Worm (Caenorhabditis elegans) whole organism, L1 larva: ENCODE measurements around the gene rabr-1.

ENCODE experiments used
- C04F5.9 ChIP-seq: sonication (generic microtip); optimal IDR thresholded peaks from 2 replicates; lab custom pipeline; 2016; ENCODE audit warnings: missing genetic modification characterization, missing compliant biosample characterization
- C34B4.2 ChIP-seq: sonication (generic microtip); optimal IDR thresholded peaks from 2 replicates; lab custom pipeline; 2017; ENCODE audit warnings: mild to moderate bottlenecking, missing genetic modification characterization, missing compliant biosample characterization
- F16B12.6 ChIP-seq: fragments of 150-350 bp; optimal IDR thresholded peaks from 2 replicates; lab custom pipeline; 2014; ENCODE audit warnings: missing biosample characterization, missing genetic modification characterization
- blmp-1 ChIP-seq: fragments of 150-350 bp; optimal IDR thresholded peaks from 2 replicates; lab custom pipeline; 2014; ENCODE audit warnings: missing biosample characterization, missing genetic modification characterization
- ceh-88 ChIP-seq: fragments of 200-800 bp; sonication (Bioruptor generic); IDR thresholded peaks from 2 replicates; pipeline ENCODE4 v1.3.6; 2022; ENCODE audit warnings: missing genetic modification characterization, missing compliant biosample characterization
- ceh-90 ChIP-seq: sonication (generic microtip); optimal IDR thresholded peaks from 2 replicates; lab custom pipeline; 2016; ENCODE audit warnings: missing genetic modification characterization, missing compliant biosample characterization
- ces-1 ChIP-seq: fragments of 150-350 bp; optimal IDR thresholded peaks from 2 replicates; lab custom pipeline; 2014; ENCODE audit warnings: missing biosample characterization, missing genetic modification reagents, missing genetic modification characterization
- dpl-1 ChIP-seq, 3 experiments: fragments of 150-350 bp in 2 of 3; sonication (generic microtip) in 1 of 3; optimal IDR thresholded peaks; 2 replicates each; lab custom pipeline; 2014 to 2017; ENCODE audit warnings: missing biosample characterization in 3 of 3, missing genetic modification characterization in 3 of 3, missing genetic modification reagents in 3 of 3
- dsc-1 ChIP-seq: sonication (generic microtip); optimal IDR thresholded peaks from 2 replicates; lab custom pipeline; 2016; ENCODE audit warnings: mild to moderate bottlenecking, missing genetic modification characterization, missing compliant biosample characterization
- efl-1 ChIP-seq, 4 experiments: fragments of 150-350 bp; optimal IDR thresholded peaks in 3 of 4; peaks in 1 of 4; 1 replicate in 1 of 4; 2 replicates in 3 of 4; lab custom pipeline; 2014; ENCODE audit warnings: missing biosample characterization in 2 of 4, missing genetic modification characterization in 2 of 4, missing genetic modification reagents in 2 of 4
- efl-3 ChIP-seq: fragments of 200-800 bp; sonication (Bioruptor generic); optimal IDR thresholded peaks from 2 replicates; lab custom pipeline; 2018; ENCODE audit warnings: mild to moderate bottlenecking, missing genetic modification characterization, missing compliant biosample characterization
- egl-13 ChIP-seq: sonication (generic microtip); optimal IDR thresholded peaks from 2 replicates; lab custom pipeline; 2016; ENCODE audit warnings: missing genotype, missing genetic modification reagents, missing genetic modification characterization, missing compliant biosample characterization
- egl-27 ChIP-seq, 2 experiments: fragments of 150-350 bp in 1 of 2; sonication (generic microtip); optimal IDR thresholded peaks; 3 replicates each; lab custom pipeline; 2017 to 2018; ENCODE audit warnings: missing biosample characterization in 2 of 2, missing genetic modification characterization in 2 of 2, missing genetic modification reagents in 2 of 2
- elt-2 ChIP-seq: sonication (generic microtip); optimal IDR thresholded peaks from 2 replicates; lab custom pipeline; 2016; ENCODE audit warnings: missing genetic modification characterization, mild to moderate bottlenecking, inconsistent platforms, missing compliant biosample characterization, missing genetic modification reagents
- elt-3 ChIP-seq, 6 experiments: fragments of 150-350 bp in 1 of 6; sonication (generic microtip); optimal IDR thresholded peaks; 2 replicates each; lab custom pipeline; 2017 to 2018; ENCODE audit warnings: missing biosample characterization in 6 of 6, missing genetic modification characterization in 6 of 6, inconsistent platforms in 1 of 6
- fkh-4 ChIP-seq: sonication (generic microtip); optimal IDR thresholded peaks from 2 replicates; lab custom pipeline; 2016; ENCODE audit warnings: missing compliant biosample characterization, missing genetic modification characterization, borderline replicate concordance
- hlh-17 ChIP-seq: fragments of 200-800 bp; sonication (Bioruptor generic); optimal IDR thresholded peaks from 2 replicates; lab custom pipeline; 2018; ENCODE audit warnings: missing genetic modification characterization, mild to moderate bottlenecking, missing compliant biosample characterization, moderate library complexity, borderline replicate concordance
- hpl-2 ChIP-seq: fragments of 150-350 bp; optimal IDR thresholded peaks from 2 replicates; lab custom pipeline; 2014; ENCODE audit warnings: missing biosample characterization, missing genetic modification reagents, missing genetic modification characterization
- lin-14 ChIP-seq: fragments of 200-800 bp; sonication (Bioruptor generic); optimal IDR thresholded peaks from 2 replicates; lab custom pipeline; 2018; ENCODE audit warnings: mild to moderate bottlenecking, missing genetic modification characterization, moderate library complexity, missing compliant biosample characterization
- lin-15B ChIP-seq: fragments of 150-350 bp; sonication (generic microtip); optimal IDR thresholded peaks from 3 replicates; lab custom pipeline; 2014; ENCODE audit warnings: missing biosample characterization, missing genetic modification characterization
- lin-35 ChIP-seq, 2 experiments: fragments of 150-350 bp; optimal IDR thresholded peaks; 2 replicates each; lab custom pipeline; 2014; ENCODE audit warnings: missing biosample characterization in 2 of 2, missing genetic modification characterization in 2 of 2, missing genetic modification reagents in 2 of 2
- mab-9 ChIP-seq: fragments of 200-800 bp; sonication (Bioruptor generic); IDR thresholded peaks from 2 replicates; pipeline ENCODE4 v1.3.6; 2022; ENCODE audit warnings: missing genetic modification reagents, missing genetic modification characterization, missing compliant biosample characterization
- mdl-1 ChIP-seq, 2 experiments: fragments of 150-350 bp; optimal IDR thresholded peaks; 2 replicates each; lab custom pipeline; 2014 to 2017; ENCODE audit warnings: missing biosample characterization in 2 of 2, missing genetic modification characterization in 2 of 2, inconsistent platforms in 1 of 2
- nhr-11 ChIP-seq: fragments of 150-350 bp; optimal IDR thresholded peaks from 2 replicates; lab custom pipeline; 2014; ENCODE audit warnings: missing biosample characterization, missing genetic modification characterization
- nhr-20 ChIP-seq: sonication (generic microtip); optimal IDR thresholded peaks from 2 replicates; lab custom pipeline; 2016; ENCODE audit warnings: mild to moderate bottlenecking, missing genetic modification characterization, missing compliant biosample characterization
- nhr-237 ChIP-seq: fragments of 150-350 bp; optimal IDR thresholded peaks from 2 replicates; lab custom pipeline; 2014; ENCODE audit warnings: missing biosample characterization, missing genetic modification characterization
- nhr-28 ChIP-seq: fragments of 150-350 bp; optimal IDR thresholded peaks from 2 replicates; lab custom pipeline; 2014; ENCODE audit warnings: missing biosample characterization, missing genetic modification characterization
- nhr-71 ChIP-seq: sonication (generic microtip); optimal IDR thresholded peaks from 2 replicates; lab custom pipeline; 2016; ENCODE audit warnings: mild to moderate bottlenecking, missing genetic modification characterization, moderate library complexity, missing compliant biosample characterization
- nhr-76 ChIP-seq: sonication (generic microtip); optimal IDR thresholded peaks from 2 replicates; lab custom pipeline; 2017; ENCODE audit warnings: missing biosample characterization, missing genetic modification characterization
- nhr-84 ChIP-seq: sonication (generic microtip); optimal IDR thresholded peaks from 2 replicates; lab custom pipeline; 2017; ENCODE audit warnings: missing biosample characterization, missing genetic modification characterization
- nhr-90 ChIP-seq: sonication (generic microtip); optimal IDR thresholded peaks from 2 replicates; lab custom pipeline; 2016; ENCODE audit warnings: mild to moderate bottlenecking, missing genetic modification characterization, missing compliant biosample characterization; ENCODE audit not compliant: poor library complexity
- pag-3 ChIP-seq: sonication (generic microtip); optimal IDR thresholded peaks from 2 replicates; lab custom pipeline; 2017; ENCODE audit warnings: missing genetic modification characterization, mild to moderate bottlenecking, missing compliant biosample characterization, antibody characterized with exemption, borderline replicate concordance; ENCODE audit not compliant: insufficient read depth
- pax-3 ChIP-seq: fragments of 200-800 bp; sonication (Bioruptor generic); optimal IDR thresholded peaks from 2 replicates; lab custom pipeline; 2018; ENCODE audit warnings: mild to moderate bottlenecking, missing genetic modification characterization, moderate library complexity, missing compliant biosample characterization
- pqm-1 ChIP-seq: sonication (generic microtip); optimal IDR thresholded peaks from 3 replicates; lab custom pipeline; 2017; ENCODE audit warnings: missing biosample characterization, missing genetic modification characterization
- rnt-1 ChIP-seq: sonication (generic microtip); optimal IDR thresholded peaks from 2 replicates; lab custom pipeline; 2016; ENCODE audit warnings: mild to moderate bottlenecking, missing genetic modification characterization, moderate library complexity, missing compliant biosample characterization
- snu-23 ChIP-seq: sonication (generic microtip); optimal IDR thresholded peaks from 2 replicates; lab custom pipeline; 2016; ENCODE audit warnings: missing genetic modification characterization, missing compliant biosample characterization
- sox-4 ChIP-seq: sonication (generic microtip); optimal IDR thresholded peaks from 2 replicates; lab custom pipeline; 2016; ENCODE audit warnings: missing genetic modification characterization, missing compliant biosample characterization
- sup-37 ChIP-seq: fragments of 200-800 bp; sonication (Bioruptor generic); optimal IDR thresholded peaks from 2 replicates; lab custom pipeline; 2018; ENCODE audit warnings: mild to moderate bottlenecking, missing genetic modification characterization, missing compliant biosample characterization
- tbx-2 ChIP-seq: sonication (generic microtip); optimal IDR thresholded peaks from 2 replicates; lab custom pipeline; 2016; ENCODE audit warnings: missing genetic modification characterization, missing compliant biosample characterization
- unc-130 ChIP-seq: fragments of 150-350 bp; optimal IDR thresholded peaks from 2 replicates; lab custom pipeline; 2017; ENCODE audit warnings: missing biosample characterization, missing genetic modification characterization, inconsistent platforms
- unc-86 ChIP-seq: sonication (generic microtip); optimal IDR thresholded peaks from 2 replicates; lab custom pipeline; 2016; ENCODE audit warnings: missing genetic modification characterization, missing compliant biosample characterization
- unc-98 ChIP-seq: fragments of 200-800 bp; sonication (Bioruptor generic); IDR thresholded peaks from 2 replicates; pipeline ENCODE4 v1.3.6; 2022; ENCODE audit warnings: missing genetic modification characterization, missing compliant biosample characterization
- zag-1 ChIP-seq: fragments of 150-350 bp; optimal IDR thresholded peaks from 2 replicates; lab custom pipeline; 2014; ENCODE audit warnings: missing biosample characterization, missing genetic modification characterization
- zip-4 ChIP-seq: fragments of 200-800 bp; sonication (Bioruptor generic); optimal IDR thresholded peaks from 2 replicates; lab custom pipeline; 2018; ENCODE audit warnings: mild to moderate bottlenecking, missing genetic modification characterization, moderate library complexity, missing compliant biosample characterization

Gene rabr-1

ce11 chrX:2478823-2479222 lies 17.2 kb upstream of the rabr-1 start, which contains the start of gene K02E10.5:
TSS of gene K02E10.5 (minus strand) at chrX:2478923.
- TF ChIP-seq nhr-84 (tag; lab: Kevin White, UChicago) (no peak), blmp-1 (tag; lab: Kevin White, UChicago) (no peak), ces-1 (GFP tag; lab: Kevin White, UChicago) (no peak), C34B4.2 (no peak), F16B12.6 (no peak), egl-27 (tag; optimal IDR thresholded peaks at IDR 0.05; lab: Kevin White, UChicago) (no peak), nhr-20 (tag; lab: Kevin White, UChicago) (no peak), efl-3 (no peak)

DNA sequence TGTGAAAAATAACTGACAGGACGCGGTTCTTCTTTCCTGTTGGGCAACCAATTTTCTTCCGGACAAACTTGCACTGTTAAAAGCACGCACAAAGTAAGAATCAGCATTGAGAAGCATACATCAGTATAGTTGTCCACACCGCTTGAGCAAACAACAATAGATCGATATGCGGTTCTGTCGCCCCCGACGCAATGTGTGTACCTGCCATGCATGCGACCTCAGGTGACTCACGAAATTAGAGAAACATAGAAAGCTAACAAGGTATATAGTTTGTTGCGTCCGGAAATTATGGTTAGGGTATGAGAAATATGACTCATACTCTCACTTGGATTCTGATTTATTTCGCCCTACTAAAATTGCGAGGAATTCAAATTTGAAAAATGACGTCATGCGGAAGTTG lies 13.4 kb upstream of the rabr-1 start, which contains the start of gene K02E10.6:
Gene K02E10.6, minus strand, starts transcription at position 149 of the 400 bp plus-strand sequence.
- TF ChIP-seq lin-35 (GFP tag; optimal IDR thresholded peaks at IDR 0.05; lab: Kevin White, UChicago) (peak in 1 of 2 experiments; percentile 23), lin-14 (GFP tag; lab: Kevin White, UChicago) (no peak), mdl-1 (tag; optimal IDR thresholded peaks at IDR 0.05; lab: Kevin White, UChicago) (no peak), elt-2 (tag; lab: Kevin White, UChicago) (peak; percentile 14)

- TF ChIP-seq unc-86 (tag; lab: Kevin White, UChicago), result no peak
- TF ChIP-seq elt-3 (tag; optimal IDR thresholded peaks at IDR 0.05; lab: Kevin White, UChicago), result peak in 1 of 6 experiments; percentile 9
- peak; percentile 95 for TF ChIP-seq blmp-1 (tag; lab: Kevin White, UChicago)
Measured at ce11 chrX:2483078-2483477, 12.9 kb upstream of the rabr-1 start, which contains the start of gene K02E10.4. TSS of gene K02E10.4 (plus strand) at chrX:2483263.

DNA sequence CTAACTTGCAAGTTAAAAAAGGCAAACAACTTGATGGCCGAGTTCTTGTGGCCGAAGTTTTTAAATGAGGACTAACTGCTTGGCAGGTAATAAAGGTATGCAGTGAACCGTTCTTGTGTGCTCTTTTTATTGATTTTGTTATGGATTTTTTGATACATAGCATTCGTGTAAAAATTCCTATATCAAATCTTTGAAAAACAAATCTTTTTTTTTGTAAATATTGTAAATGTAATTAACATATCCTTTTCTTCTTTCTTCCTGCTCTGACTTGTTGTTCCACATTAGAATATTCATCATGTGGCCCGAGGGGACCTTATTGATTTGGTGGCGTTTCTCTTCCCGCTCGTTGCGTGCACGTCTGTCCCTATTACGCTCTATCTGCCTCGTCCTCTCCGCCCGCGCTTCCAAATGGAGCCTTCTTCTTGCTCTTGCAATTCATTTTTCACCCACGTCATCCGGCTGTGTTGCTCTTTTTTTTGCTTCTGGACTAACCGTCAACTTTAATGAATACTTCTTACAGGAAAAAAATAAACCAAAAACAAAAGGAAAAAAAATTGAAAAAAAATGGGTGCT lies 7.4 kb upstream of the rabr-1 start, which contains the start of gene hid-1:
Gene hid-1, plus strand, starts transcription at position 523 of the 573 bp plus-strand sequence.
- TF ChIP-seq sup-37, result no peak
- TF ChIP-seq zip-4 (GFP tag; lab: Kevin White, UChicago), result no peak
- no peak for TF ChIP-seq ceh-90
- no peak for TF ChIP-seq F16B12.6
- no peak for TF ChIP-seq nhr-237 (tag; lab: Kevin White, UChicago)
- no peak for TF ChIP-seq pqm-1 (tag; lab: Kevin White, UChicago)
- no peak for TF ChIP-seq dpl-1 (GFP tag; optimal IDR thresholded peaks at IDR 0.05; lab: Kevin White, UChicago)
- TF ChIP-seq unc-98 (GFP tag; lab: Robert Waterston, UW), result no peak
- peak; percentile 10 for TF ChIP-seq snu-23
- TF ChIP-seq zag-1 (tag; lab: Kevin White, UChicago), result no peak
- TF ChIP-seq egl-13 (tag; lab: Kevin White, UChicago), result peak; percentile 57
- TF ChIP-seq efl-3, result no peak
- no peak for TF ChIP-seq mdl-1 (tag; optimal IDR thresholded peaks at IDR 0.05; lab: Kevin White, UChicago)
- TF ChIP-seq pax-3 (tag; lab: Kevin White, UChicago), result no peak
- no peak for TF ChIP-seq hpl-2 (GFP tag; lab: Kevin White, UChicago)
- TF ChIP-seq efl-1 (optimal IDR thresholded peaks at IDR 0.05; lab: Kevin White, UChicago), result no peak
- no peak for TF ChIP-seq efl-1 (GFP tag; optimal IDR thresholded peaks at IDR 0.05 in 1 of 2; lab: Kevin White, UChicago)
- peak; percentile 38 for TF ChIP-seq rnt-1 (tag; lab: Kevin White, UChicago)
- TF ChIP-seq hlh-17 (GFP tag; lab: Kevin White, UChicago), result no peak
- no peak for TF ChIP-seq unc-130 (tag; lab: Kevin White, UChicago)
- TF ChIP-seq nhr-11 (tag; lab: Kevin White, UChicago), result no peak
- TF ChIP-seq nhr-76 (tag; lab: Kevin White, UChicago), result no peak
- TF ChIP-seq mab-9, result no peak
- TF ChIP-seq fkh-4 (tag; lab: Kevin White, UChicago), result no peak
- no peak for TF ChIP-seq nhr-28 (tag; lab: Kevin White, UChicago)
- TF ChIP-seq nhr-90 (tag; lab: Kevin White, UChicago), result no peak
- no peak for TF ChIP-seq pag-3
- no peak for TF ChIP-seq C04F5.9 (tag; lab: Kevin White, UChicago)
- TF ChIP-seq tbx-2, result peak; percentile 9
- no peak for TF ChIP-seq dsc-1 (tag; lab: Kevin White, UChicago)
- TF ChIP-seq nhr-71 (tag; lab: Kevin White, UChicago), result peak; percentile 30
- TF ChIP-seq ceh-88, result no peak
- TF ChIP-seq ces-1 (GFP tag; lab: Kevin White, UChicago), result peak; percentile 8
- no peak for TF ChIP-seq lin-15B (tag; lab: Kevin White, UChicago)
- no peak for TF ChIP-seq sox-4 (tag; lab: Kevin White, UChicago)
- no peak for TF ChIP-seq C34B4.2
